Worm (Caenorhabditis elegans) whole organism, mixed stage, embryonic: ENCODE measurements around the gene F40A3.7.

ENCODE experiments used
- M03D4.4 ChIP-seq: sonication (generic microtip); optimal IDR thresholded peaks from 2 replicates; lab custom pipeline; 2017; ENCODE audit warnings: mild to moderate bottlenecking, missing genetic modification characterization, missing compliant biosample characterization
- bed-3 ChIP-seq: fragments of 200-800 bp; sonication (Bioruptor generic); optimal IDR thresholded peaks from 3 replicates; lab custom pipeline; 2018; ENCODE audit warnings: mild to moderate bottlenecking, missing genetic modification characterization, moderate library complexity, missing compliant biosample characterization
- blmp-1 ChIP-seq: fragments of 150-350 bp; optimal IDR thresholded peaks from 2 replicates; lab custom pipeline; 2014; ENCODE audit warnings: missing biosample characterization, missing genetic modification characterization
- ceh-39 ChIP-seq: fragments of 150-350 bp; optimal IDR thresholded peaks from 2 replicates; lab custom pipeline; 2014; ENCODE audit warnings: missing biosample characterization, missing genetic modification characterization
- ceh-43 ChIP-seq: fragments of 200-800 bp; sonication (Bioruptor generic); optimal IDR thresholded peaks from 2 replicates; lab custom pipeline; 2018; ENCODE audit warnings: mild to moderate bottlenecking, missing genetic modification characterization, moderate library complexity, missing compliant biosample characterization
- ces-1 ChIP-seq: fragments of 150-350 bp; optimal IDR thresholded peaks from 2 replicates; lab custom pipeline; 2014; ENCODE audit warnings: missing biosample characterization, missing genetic modification reagents, missing genetic modification characterization
- cnd-1 ChIP-seq: fragments of 200-800 bp; sonication (Bioruptor generic); optimal IDR thresholded peaks from 2 replicates; lab custom pipeline; 2018; ENCODE audit warnings: mild to moderate bottlenecking, missing genetic modification characterization, missing compliant biosample characterization
- drap-1 ChIP-seq: fragments of 200-800 bp; sonication (Bioruptor generic); optimal IDR thresholded peaks from 3 replicates; lab custom pipeline; 2018; ENCODE audit warnings: mild to moderate bottlenecking, missing genetic modification characterization, missing compliant biosample characterization
- elt-1 ChIP-seq: sonication (generic microtip); optimal IDR thresholded peaks from 2 replicates; lab custom pipeline; 2017; ENCODE audit warnings: missing genetic modification characterization, mild to moderate bottlenecking, missing compliant biosample characterization, antibody characterized with exemption, moderate library complexity, borderline replicate concordance; ENCODE audit not compliant: insufficient read depth
- ham-2 ChIP-seq: fragments of 200-800 bp; sonication (Bioruptor generic); optimal IDR thresholded peaks from 2 replicates; lab custom pipeline; 2018; ENCODE audit warnings: mild to moderate bottlenecking, missing genetic modification characterization, missing compliant biosample characterization
- lin-13 ChIP-seq: fragments of 150-350 bp; optimal IDR thresholded peaks from 2 replicates; lab custom pipeline; 2014; ENCODE audit warnings: missing biosample characterization, missing genetic modification characterization
- lin-32 ChIP-seq: fragments of 200-800 bp; sonication (Bioruptor generic); optimal IDR thresholded peaks from 2 replicates; lab custom pipeline; 2018; ENCODE audit warnings: mild to moderate bottlenecking, missing genetic modification characterization, missing compliant biosample characterization
- lsy-2 ChIP-seq: fragments of 150-350 bp; optimal IDR thresholded peaks from 2 replicates; lab custom pipeline; 2014; ENCODE audit warnings: missing biosample characterization, missing genetic modification characterization
- mab-5 ChIP-seq: fragments of 150-350 bp; optimal IDR thresholded peaks from 2 replicates; lab custom pipeline; 2014; ENCODE audit warnings: missing biosample characterization, missing genetic modification characterization
- mls-2 ChIP-seq: sonication (generic microtip); optimal IDR thresholded peaks from 2 replicates; lab custom pipeline; 2016; ENCODE audit warnings: mild to moderate bottlenecking, missing genetic modification characterization, moderate library complexity, missing compliant biosample characterization
- nhr-12 ChIP-seq: fragments of 150-350 bp; optimal IDR thresholded peaks from 2 replicates; lab custom pipeline; 2014; ENCODE audit warnings: missing biosample characterization, missing genetic modification characterization
- nhr-2 ChIP-seq: fragments of 150-350 bp; optimal IDR thresholded peaks from 2 replicates; lab custom pipeline; 2014; ENCODE audit warnings: missing biosample characterization, missing genetic modification characterization
- nhr-76 ChIP-seq: sonication (generic microtip); optimal IDR thresholded peaks from 2 replicates; lab custom pipeline; 2017; ENCODE audit warnings: missing biosample characterization, missing genetic modification characterization
- pha-4 ChIP-seq: fragments of 150-350 bp; optimal IDR thresholded peaks from 2 replicates; lab custom pipeline; 2018; ENCODE audit warnings: missing biosample characterization, missing genetic modification reagents, missing genetic modification characterization
- sem-2 ChIP-seq: fragments of 200-800 bp; sonication (Bioruptor generic); optimal IDR thresholded peaks from 2 replicates; lab custom pipeline; 2018; ENCODE audit warnings: mild to moderate bottlenecking, missing genetic modification characterization, missing compliant biosample characterization
- snpc-4 ChIP-seq: fragments of 150-350 bp; optimal IDR thresholded peaks from 2 replicates; lab custom pipeline; 2014; ENCODE audit warnings: missing biosample characterization, missing genetic modification characterization
- sptf-1 ChIP-seq: sonication (generic microtip); optimal IDR thresholded peaks from 2 replicates; lab custom pipeline; 2017; ENCODE audit warnings: mild to moderate bottlenecking, missing genetic modification characterization, moderate library complexity, missing compliant biosample characterization
- tbx-8 ChIP-seq: fragments of 200-800 bp; sonication (Bioruptor generic); optimal IDR thresholded peaks from 2 replicates; lab custom pipeline; 2018; ENCODE audit warnings: mild to moderate bottlenecking, missing genetic modification characterization, moderate library complexity, missing compliant biosample characterization
- unc-120 ChIP-seq: sonication (generic microtip); optimal IDR thresholded peaks from 2 replicates; lab custom pipeline; 2017; ENCODE audit warnings: missing genetic modification characterization, missing compliant biosample characterization; ENCODE audit not compliant: poor library complexity, severe bottlenecking
- unc-39 ChIP-seq: fragments of 150-350 bp; optimal IDR thresholded peaks from 2 replicates; lab custom pipeline; 2014; ENCODE audit warnings: missing biosample characterization, missing genetic modification characterization
- unc-62 ChIP-seq: fragments of 150-350 bp; optimal IDR thresholded peaks from 2 replicates; lab custom pipeline; 2014; ENCODE audit warnings: missing biosample characterization, missing genetic modification reagents, missing genetic modification characterization
- zip-8 ChIP-seq: fragments of 150-350 bp; optimal IDR thresholded peaks from 2 replicates; lab custom pipeline; 2014; ENCODE audit warnings: missing biosample characterization, missing genetic modification characterization

Gene F40A3.7

ce11 chrV:7872945-7873344 is 26.7 kb downstream of the F40A3.7 start:
- TF ChIP-seq ces-1 (GFP tag; lab: Kevin White, UChicago): peak; percentile 86
- no peak for TF ChIP-seq ceh-39
- TF ChIP-seq, all 35 proteins: peak for 1

- no peak for TF ChIP-seq ceh-43 (GFP tag; lab: Kevin White, UChicago)
- no peak for TF ChIP-seq zip-8 (tag; lab: Kevin White, UChicago)
- no peak for TF ChIP-seq unc-39 (tag; lab: Kevin White, UChicago)
- TF ChIP-seq snpc-4 (tag; lab: Kevin White, UChicago): no peak
- TF ChIP-seq ham-2 (GFP tag; lab: Kevin White, UChicago): no peak
- no peak for TF ChIP-seq bed-3 (GFP tag; lab: Kevin White, UChicago)
- no peak for TF ChIP-seq lin-13 (tag; lab: Kevin White, UChicago)
- TF ChIP-seq ceh-39: no peak
- no peak for TF ChIP-seq tbx-8
- no peak for TF ChIP-seq unc-120 (tag; lab: Kevin White, UChicago)
- TF ChIP-seq drap-1: no peak
- no peak for TF ChIP-seq nhr-2
- TF ChIP-seq sptf-1 (tag; lab: Kevin White, UChicago): no peak
Observed at ce11 chrV:7870707-7871106, 29.0 kb downstream of the F40A3.7 start, which contains the start of gene nipi-4. TSS of gene nipi-4 (minus strand) at chrV:7870807.

- no peak for TF ChIP-seq ces-1 (GFP tag; lab: Kevin White, UChicago)
- no peak for TF ChIP-seq ceh-43 (GFP tag; lab: Kevin White, UChicago)
- no peak for TF ChIP-seq unc-62 (GFP tag; lab: Kevin White, UChicago)
- TF ChIP-seq drap-1: no peak
Observed at ce11 chrV:7864663-7865062, 35.0 kb downstream of the F40A3.7 start, which contains the start of gene C37C3.11. TSS of gene C37C3.11 (minus strand) at chrV:7864763.

- no peak for TF ChIP-seq ceh-39
- no peak for TF ChIP-seq nhr-2
- no peak for TF ChIP-seq nhr-12 (tag; lab: Kevin White, UChicago)
- no peak for TF ChIP-seq ces-1 (GFP tag; lab: Kevin White, UChicago)
- no peak for TF ChIP-seq blmp-1 (tag; lab: Kevin White, UChicago)
- no peak for TF ChIP-seq nhr-76 (tag; lab: Kevin White, UChicago)
- TF ChIP-seq snpc-4 (tag; lab: Kevin White, UChicago): no peak
- no peak for TF ChIP-seq unc-62 (GFP tag; lab: Kevin White, UChicago)
- TF ChIP-seq M03D4.4 (tag; lab: Kevin White, UChicago): no peak
- no peak for TF ChIP-seq zip-8 (tag; lab: Kevin White, UChicago)
- no peak for TF ChIP-seq elt-1 (tag; lab: Kevin White, UChicago)
- no peak for TF ChIP-seq drap-1
- no peak for TF ChIP-seq lsy-2 (tag; lab: Kevin White, UChicago)
- TF ChIP-seq cnd-1 (tag; lab: Kevin White, UChicago): no peak
- TF ChIP-seq sem-2 (GFP tag; lab: Kevin White, UChicago): no peak
- no peak for TF ChIP-seq mls-2 (tag; lab: Kevin White, UChicago)
Observed at ce11 chrV:7863020-7863523, 36.6 kb downstream of the F40A3.7 start, which contains the start of gene C37C3.10. TSS of gene C37C3.10 (minus strand) at chrV:7863070.

ce11 chrV:7861792-7862191 is 37.9 kb downstream of the F40A3.7 start, which contains the start of gene C37C3.17:
TSS of gene C37C3.17 (minus strand) at chrV:7861892.
- TF ChIP-seq pha-4 (tag; lab: Kevin White, UChicago) (no peak), unc-62 (GFP tag; lab: Kevin White, UChicago) (no peak), lin-32 (GFP tag; lab: Kevin White, UChicago) (no peak), tbx-8 (no peak)

ce11 chrV:7857931-7858330 is 41.7 kb downstream of the F40A3.7 start, which contains the start of gene C37C3.1:
TSS of gene C37C3.1 (plus strand) at chrV:7857963.
- TF ChIP-seq elt-1 (tag; lab: Kevin White, UChicago): no peak
- TF ChIP-seq mab-5 (tag; lab: Kevin White, UChicago): no peak
- TF ChIP-seq nhr-12 (tag; lab: Kevin White, UChicago): no peak
- no peak for TF ChIP-seq zip-8 (tag; lab: Kevin White, UChicago)
- no peak for TF ChIP-seq ceh-43 (GFP tag; lab: Kevin White, UChicago)
